Fruit fly (Drosophila melanogaster) whole organism, embryonic: ENCODE data around the gene CG14646.

Experiments
- Abd-B ChIP-seq: fragments of 200-800 bp; sonication (Bioruptor generic); optimal IDR thresholded peaks from 2 replicates; lab custom pipeline; 2018; ENCODE audit warnings: missing biosample characterization, mild to moderate bottlenecking, missing genetic modification characterization, moderate library complexity
- Adf1 ChIP-seq: fragments of 200-800 bp; sonication (Bioruptor generic); IDR thresholded peaks from 2 replicates; pipeline ENCODE4 v1.3.6; 2022; ENCODE audit warnings: missing biosample characterization, missing genetic modification characterization
- BtbVII ChIP-seq: fragments of 200-800 bp; sonication (Bioruptor generic); optimal IDR thresholded peaks from 3 replicates; lab custom pipeline; 2017; ENCODE audit warnings: missing biosample characterization, mild to moderate bottlenecking, missing genetic modification characterization
- CG11398 ChIP-seq: fragments of 200-800 bp; sonication (Bioruptor generic); optimal IDR thresholded peaks from 2 replicates; lab custom pipeline; 2016; ENCODE audit warnings: missing biosample characterization, missing genetic modification characterization
- CG11723 ChIP-seq: fragments of 200-800 bp; sonication (Bioruptor generic); optimal IDR thresholded peaks from 2 replicates; lab custom pipeline; 2017; ENCODE audit warnings: missing biosample characterization, mild to moderate bottlenecking, missing genetic modification characterization
- CG12104 ChIP-seq: fragments of 200-800 bp; sonication (Bioruptor generic); optimal IDR thresholded peaks from 3 replicates; lab custom pipeline; 2016; ENCODE audit warnings: missing biosample characterization, missing genetic modification characterization
- CG12219 ChIP-seq: fragments of 200-800 bp; sonication (Bioruptor generic); optimal IDR thresholded peaks from 3 replicates; lab custom pipeline; 2018; ENCODE audit warnings: missing biosample characterization, mild to moderate bottlenecking, missing genetic modification characterization
- CG12942 ChIP-seq: fragments of 200-800 bp; sonication (Bioruptor generic); optimal IDR thresholded peaks from 3 replicates; lab custom pipeline; 2016; ENCODE audit warnings: missing biosample characterization, missing genetic modification characterization
- CG14710 ChIP-seq: fragments of 200-800 bp; sonication (Bioruptor generic); optimal IDR thresholded peaks from 3 replicates; lab custom pipeline; 2019; ENCODE audit warnings: missing biosample characterization, mild to moderate bottlenecking, missing genetic modification characterization, moderate library complexity
- CG14965 ChIP-seq: fragments of 200-800 bp; sonication (Bioruptor generic); optimal IDR thresholded peaks from 2 replicates; lab custom pipeline; 2016; ENCODE audit warnings: missing biosample characterization, missing genetic modification characterization, borderline replicate concordance
- CG17359 ChIP-seq: fragments of 200-800 bp; sonication (Bioruptor generic); optimal IDR thresholded peaks from 3 replicates; lab custom pipeline; 2018; ENCODE audit warnings: missing biosample characterization, mild to moderate bottlenecking, missing genetic modification characterization, moderate library complexity
- CG17361 ChIP-seq: fragments of 200-800 bp; sonication (Bioruptor generic); IDR thresholded peaks from 3 replicates; pipeline ENCODE4 v1.3.6; 2022; ENCODE audit warnings: missing biosample characterization, missing genetic modification characterization
- CG17829 ChIP-seq: fragments of 200-800 bp; optimal IDR thresholded peaks from 2 replicates; lab custom pipeline; 2019; ENCODE audit warnings: missing biosample characterization, mild to moderate bottlenecking, missing genetic modification characterization, moderate library complexity
- CG1832 ChIP-seq: fragments of 200-800 bp; sonication (Bioruptor generic); optimal IDR thresholded peaks from 2 replicates; lab custom pipeline; 2017; ENCODE audit warnings: missing biosample characterization, mild to moderate bottlenecking, missing genetic modification characterization, inconsistent platforms
- CG32772 ChIP-seq: fragments of 200-800 bp; sonication (Bioruptor generic); IDR thresholded peaks from 2 replicates; pipeline ENCODE4 v1.3.6; 2022; ENCODE audit warnings: missing biosample characterization, missing genetic modification characterization
- CG3838 ChIP-seq: fragments of 200-800 bp; sonication (Bioruptor generic); optimal IDR thresholded peaks from 3 replicates; lab custom pipeline; 2016; ENCODE audit warnings: missing biosample characterization, missing genetic modification characterization
- CG4360 ChIP-seq: fragments of 200-800 bp; sonication (Bioruptor generic); IDR thresholded peaks from 2 replicates; pipeline ENCODE4 v1.3.6; 2022; ENCODE audit warnings: missing biosample characterization, missing genetic modification characterization
- CG6654 ChIP-seq: fragments of 200-800 bp; sonication (Bioruptor generic); optimal IDR thresholded peaks from 2 replicates; lab custom pipeline; 2017; ENCODE audit warnings: missing biosample characterization, mild to moderate bottlenecking, missing genetic modification characterization
- CG6683 ChIP-seq: fragments of 200-800 bp; sonication (Bioruptor generic); optimal IDR thresholded peaks from 2 replicates; lab custom pipeline; 2017; ENCODE audit warnings: missing biosample characterization, mild to moderate bottlenecking, missing genetic modification characterization, missing genetic modification reagents
- CG6689 ChIP-seq: fragments of 200-800 bp; sonication (Bioruptor generic); IDR thresholded peaks from 2 replicates; pipeline ENCODE4 v1.3.6; 2022; ENCODE audit warnings: missing biosample characterization, missing genetic modification characterization
- CG8290 ChIP-seq, 3 experiments: fragments of 200-800 bp; sonication (Bioruptor generic); optimal IDR thresholded peaks; 2 replicates each; lab custom pipeline; 2016 to 2019; ENCODE audit warnings: missing biosample characterization in 3 of 3, missing genetic modification characterization in 3 of 3, mild to moderate bottlenecking in 2 of 3, moderate library complexity in 1 of 3
- CG9797 ChIP-seq: fragments of 200-800 bp; sonication (Bioruptor generic); optimal IDR thresholded peaks from 3 replicates; lab custom pipeline; 2018; ENCODE audit warnings: missing biosample characterization, mild to moderate bottlenecking, missing genetic modification characterization
- Dek ChIP-seq: fragments of 200-800 bp; sonication (Bioruptor generic); optimal IDR thresholded peaks from 3 replicates; lab custom pipeline; 2019; ENCODE audit warnings: missing biosample characterization, mild to moderate bottlenecking, missing genetic modification characterization, moderate library complexity
- Doc3 ChIP-seq: fragments of 200-800 bp; sonication (Bioruptor generic); IDR thresholded peaks from 3 replicates; pipeline ENCODE4 v1.3.6; 2022; ENCODE audit warnings: missing biosample characterization, missing genetic modification characterization; ENCODE audit not compliant: partially characterized antibody
- HLH4C ChIP-seq: fragments of 200-800 bp; sonication (Bioruptor generic); IDR thresholded peaks from 3 replicates; pipeline ENCODE4 v1.3.6; 2022; ENCODE audit warnings: missing biosample characterization, missing genetic modification characterization; ENCODE audit not compliant: partially characterized antibody
- Hr78 ChIP-seq, 2 experiments: fragments of 200-800 bp in 1 of 2; fragments of >200 bp in 1 of 2; sonication (Bioruptor generic) in 1 of 2; optimal IDR thresholded peaks; 2 replicates each; lab custom pipeline; 2017 to 2019; ENCODE audit warnings: missing biosample characterization in 2 of 2, missing genetic modification characterization in 2 of 2, mild to moderate bottlenecking in 1 of 2, moderate library complexity in 1 of 2
- Poxn ChIP-seq: fragments of 200-800 bp; sonication (Bioruptor generic); IDR thresholded peaks from 2 replicates; pipeline ENCODE4 v1.3.6; 2022; ENCODE audit warnings: missing biosample characterization, missing genetic modification characterization
- Six4 ChIP-seq: fragments of 200-800 bp; sonication (Bioruptor generic); optimal IDR thresholded peaks from 2 replicates; lab custom pipeline; 2016; ENCODE audit warnings: missing biosample characterization, missing genetic modification characterization
- ase ChIP-seq: fragments of 200-800 bp; sonication (Bioruptor generic); IDR thresholded peaks from 3 replicates; pipeline ENCODE4 v1.3.6; 2022; ENCODE audit warnings: missing biosample characterization, missing genetic modification characterization
- ash1 ChIP-seq: fragments of 200-800 bp; sonication (Bioruptor generic); optimal IDR thresholded peaks from 2 replicates; lab custom pipeline; 2018; ENCODE audit warnings: missing biosample characterization, mild to moderate bottlenecking, missing genetic modification characterization
- az2 ChIP-seq: fragments of 200-800 bp; sonication (Bioruptor generic); optimal IDR thresholded peaks from 3 replicates; lab custom pipeline; 2016; ENCODE audit warnings: missing biosample characterization, missing genetic modification characterization
- chif ChIP-seq, 2 experiments: fragments of 200-800 bp; sonication (Bioruptor generic); optimal IDR thresholded peaks; 3 replicates each; lab custom pipeline; 2016; ENCODE audit warnings: missing biosample characterization in 2 of 2, missing genetic modification characterization in 2 of 2
- crp ChIP-seq, 2 experiments: fragments of 200-800 bp; sonication (Bioruptor generic); optimal IDR thresholded peaks; 2 replicates in 1 of 2; 3 replicates in 1 of 2; lab custom pipeline; 2017; ENCODE audit warnings: missing biosample characterization in 2 of 2, missing genetic modification characterization in 2 of 2, mild to moderate bottlenecking in 1 of 2, moderate library complexity in 1 of 2
- da ChIP-seq: fragments of 200-800 bp; sonication (Bioruptor generic); optimal IDR thresholded peaks from 2 replicates; lab custom pipeline; 2016; ENCODE audit warnings: missing biosample characterization, missing genetic modification characterization
- dimm ChIP-seq: fragments of 200-800 bp; sonication (Bioruptor generic); IDR thresholded peaks from 2 replicates; pipeline ENCODE4 v1.3.6; 2022; ENCODE audit warnings: missing biosample characterization, missing genetic modification characterization
- disco-r ChIP-seq: fragments of 200-800 bp; sonication (Bioruptor generic); optimal IDR thresholded peaks from 2 replicates; lab custom pipeline; 2016; ENCODE audit warnings: missing biosample characterization, missing genetic modification characterization
- dm ChIP-seq: fragments of 200-800 bp; sonication (Bioruptor generic); optimal IDR thresholded peaks from 3 replicates; lab custom pipeline; 2016; ENCODE audit warnings: missing biosample characterization, missing genetic modification characterization
- gce ChIP-seq: fragments of 200-800 bp; sonication (Bioruptor generic); IDR thresholded peaks from 3 replicates; pipeline ENCODE4 v1.3.6; 2022; ENCODE audit warnings: missing biosample characterization, missing genetic modification characterization
- gcm ChIP-seq: fragments of 200-800 bp; sonication (Bioruptor generic); optimal IDR thresholded peaks from 2 replicates; lab custom pipeline; 2019; ENCODE audit warnings: missing biosample characterization, mild to moderate bottlenecking, missing genetic modification characterization, moderate library complexity
- ham ChIP-seq: fragments of 200-800 bp; sonication (Bioruptor generic); IDR thresholded peaks from 2 replicates; pipeline ENCODE4 v1.3.6; 2022; ENCODE audit warnings: missing biosample characterization, missing genetic modification characterization
- jumu ChIP-seq: fragments of 200-800 bp; sonication (Bioruptor generic); optimal IDR thresholded peaks from 3 replicates; lab custom pipeline; 2016; ENCODE audit warnings: missing biosample characterization, missing genetic modification characterization
- lov ChIP-seq, 2 experiments: fragments of 200-800 bp in 1 of 2; fragments of >200 bp in 1 of 2; sonication (Bioruptor generic) in 1 of 2; IDR thresholded peaks in 1 of 2; optimal IDR thresholded peaks in 1 of 2; 2 replicates in 1 of 2; 3 replicates in 1 of 2; pipeline versions ENCODE4 v1.3.6 to Lab custom; 2017 to 2022; ENCODE audit warnings: missing biosample characterization in 1 of 2, missing genetic modification characterization in 1 of 2
- odd ChIP-seq: fragments of 200-800 bp; sonication (Bioruptor generic); optimal IDR thresholded peaks from 2 replicates; lab custom pipeline; 2017; ENCODE audit warnings: missing biosample characterization, mild to moderate bottlenecking, missing genetic modification characterization
- org-1 ChIP-seq: fragments of 200-800 bp; sonication (Bioruptor generic); optimal IDR thresholded peaks from 2 replicates; lab custom pipeline; 2017; ENCODE audit warnings: missing biosample characterization, missing genetic modification characterization
- rib ChIP-seq: fragments of 200-800 bp; sonication (Bioruptor generic); IDR thresholded peaks from 2 replicates; pipeline ENCODE4 v1.3.6; 2022; ENCODE audit warnings: missing biosample characterization, missing genetic modification characterization
- shn ChIP-seq: fragments of 200-800 bp; sonication (Bioruptor generic); optimal IDR thresholded peaks from 3 replicates; lab custom pipeline; 2016; ENCODE audit warnings: missing biosample characterization, missing genetic modification characterization
- wek ChIP-seq: fragments of 200-800 bp; sonication (Bioruptor generic); optimal IDR thresholded peaks from 3 replicates; lab custom pipeline; 2018; ENCODE audit warnings: missing biosample characterization, mild to moderate bottlenecking, missing genetic modification characterization, moderate library complexity

CG14646 gene

DNA sequence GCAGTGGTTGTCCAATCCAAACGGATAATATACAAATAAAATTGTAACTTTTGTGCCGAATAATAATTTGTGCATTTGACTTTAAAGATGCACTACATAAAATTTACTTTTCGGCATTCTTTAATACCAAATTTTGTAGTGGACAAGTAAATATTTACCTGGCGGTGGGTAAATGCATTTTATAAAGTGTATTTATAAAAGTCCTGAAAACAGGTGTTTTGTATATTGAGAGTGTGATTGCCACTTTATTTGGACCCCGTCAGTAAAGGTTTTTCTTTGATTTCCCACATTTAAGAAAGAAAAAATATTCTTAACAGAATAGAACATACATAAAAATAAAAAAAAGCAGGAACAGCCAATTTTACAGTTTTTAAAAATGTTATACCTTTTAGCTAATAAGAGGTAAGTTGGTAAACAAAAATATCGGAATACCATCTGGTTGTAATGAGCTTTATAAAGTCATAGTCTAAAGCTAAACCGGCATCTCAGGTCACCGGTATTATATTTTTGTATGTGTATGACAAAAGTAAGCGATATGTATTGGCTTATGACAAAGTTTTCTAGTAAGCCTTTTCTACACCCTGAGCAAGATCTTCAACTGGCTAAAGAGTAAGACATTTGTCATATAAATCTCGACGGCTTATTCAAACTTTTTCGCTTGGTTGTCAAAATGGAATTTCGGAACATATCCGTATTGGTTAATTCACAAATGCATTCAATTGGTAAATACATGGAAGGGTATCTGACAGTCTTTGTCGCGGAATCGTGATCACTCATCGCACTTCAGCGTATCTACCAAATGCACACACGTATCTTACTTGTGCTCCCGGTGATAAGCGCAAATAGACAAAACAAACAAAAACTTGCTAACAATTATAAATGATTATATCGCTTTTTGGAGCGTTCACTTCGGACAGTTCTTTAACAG, 4.8 kb downstream of the CG14646 start (continued):
- TF ChIP-seq HLH4C (GFP tag; lab: Robert Waterston, UW) (no peak), dimm (GFP tag; lab: Robert Waterston, UW) (no peak; the same call in 1 of the 2 replicates), dm (peak; percentile 65), da (GFP tag; lab: Kevin White, UChicago) (peak; percentile 45), CG6654 (GFP tag; lab: Kevin White, UChicago) (peak; percentile 70), wek (peak; percentile 52), CG1832 (no peak), lov (optimal IDR thresholded peaks at IDR 0.05; lab: Kevin White, UChicago) (no peak), lov (GFP tag; IDR thresholded peaks at IDR 0.05; lab: Robert Waterston, UW) (peak; percentile 88; the same call in 2 of the 3 replicates), CG17361 (GFP tag; lab: Robert Waterston, UW) (peak; percentile 83), CG12104 (GFP tag; lab: Kevin White, UChicago) (peak; percentile 77), disco-r (GFP tag; lab: Kevin White, UChicago) (peak; percentile 87), CG12219 (GFP tag; lab: Kevin White, UChicago) (peak; percentile 91), CG12942 (GFP tag; lab: Kevin White, UChicago) (peak; percentile 66), Poxn (GFP tag; lab: Robert Waterston, UW) (no peak), odd (peak; percentile 76), CG11723 (peak; percentile 70), Abd-B (GFP tag; lab: Kevin White, UChicago) (peak; percentile 71), jumu (GFP tag; lab: Kevin White, UChicago) (peak; percentile 69), Doc3 (no peak), CG6689 (GFP tag; lab: Robert Waterston, UW) (peak; percentile 86), rib (GFP tag; lab: Robert Waterston, UW) (peak; percentile 69), chif (GFP tag; optimal IDR thresholded peaks at IDR 0.05; lab: Kevin White, UChicago) (peak; percentile 84), shn (GFP tag; lab: Kevin White, UChicago) (peak; percentile 69), CG8290 (GFP tag; optimal IDR thresholded peaks at IDR 0.05; lab: Kevin White, UChicago) (no peak), CG8290 (tag; optimal IDR thresholded peaks at IDR 0.05; lab: Kevin White, UChicago) (peak in 1 of 2 experiments; percentile 97), CG14710 (tag; lab: Kevin White, UChicago) (peak; percentile 64), CG3838 (GFP tag; lab: Kevin White, UChicago) (peak; percentile 7), ham (GFP tag; lab: Robert Waterston, UW) (peak; percentile 37; the same call in 1 of the 2 replicates), ash1 (GFP tag; lab: Kevin White, UChicago) (peak; percentile 4), CG32772 (GFP tag; lab: Robert Waterston, UW) (peak; percentile 86), Adf1 (GFP tag; lab: Robert Waterston, UW) (peak; percentile 53), BtbVII (GFP tag; lab: Kevin White, UChicago) (peak; percentile 84), CG17829 (tag; lab: Kevin White, UChicago) (peak; percentile 84), CG17359 (tag; lab: Kevin White, UChicago) (peak; percentile 88), crp (GFP tag; optimal IDR thresholded peaks at IDR 0.05; lab: Kevin White, UChicago) (peak in 1 of 2 experiments; percentile 49), Dek (tag; lab: Kevin White, UChicago) (peak; percentile 86), CG9797 (GFP tag; lab: Kevin White, UChicago) (no peak), CG11398 (GFP tag; lab: Kevin White, UChicago) (peak; percentile 74), ase (GFP tag; lab: Robert Waterston, UW) (peak; percentile 85), Six4 (GFP tag; lab: Kevin White, UChicago) (peak; percentile 79), org-1 (GFP tag; lab: Kevin White, UChicago) (peak; percentile 90), Hr78 (GFP tag; optimal IDR thresholded peaks at IDR 0.05; lab: Kevin White, UChicago) (no peak), CG6683 (peak; percentile 66), gce (GFP tag; lab: Robert Waterston, UW) (peak; percentile 67; the same call in 2 of the 3 replicates), CG14965 (GFP tag; lab: Kevin White, UChicago) (peak; percentile 54), gcm (GFP tag; lab: Kevin White, UChicago) (peak; percentile 66), CG4360 (GFP tag; lab: Robert Waterston, UW) (no peak), az2 (GFP tag; lab: Kevin White, UChicago) (peak; percentile 83)
